Fruit fly (Drosophila melanogaster): ENCODE data around the gene Cyp28c1.
A peak's percentile ranks its signal among the peaks of the same experiment; 100 is the strongest.

Gene Cyp28c1

dm6 chrX:11856867-11857266 is 17.5 kb downstream of the Cyp28c1 start (continued):
- TF ChIP-seq acj6 (GFP tag; optimal IDR thresholded peaks at IDR 0.05) (no peak), fd59A (GFP tag; optimal IDR thresholded peaks at IDR 0.05) (no peak), fkh (GFP tag; optimal IDR thresholded peaks at IDR 0.05) (peak; percentile 35), CG16779 (tag; optimal IDR thresholded peaks at IDR 0.05) (no peak), Hr38 (GFP tag; optimal IDR thresholded peaks at IDR 0.05) (no peak), Ets96B (tag; optimal IDR thresholded peaks at IDR 0.05) (no peak), CG8119 (GFP tag; IDR thresholded peaks at IDR 0.05) (no peak), Smox (GFP tag; optimal IDR thresholded peaks at IDR 0.05) (no peak), dac (GFP tag; optimal IDR thresholded peaks at IDR 0.05) (no peak), Sox15 (GFP tag; optimal IDR thresholded peaks at IDR 0.05) (no peak), Sox14 (GFP tag; optimal IDR thresholded peaks at IDR 0.05) (no peak), CG6854 (GFP tag; optimal IDR thresholded peaks at IDR 0.05) (no peak), topi (GFP tag; optimal IDR thresholded peaks at IDR 0.05) (no peak), CG8632 (GFP tag; optimal IDR thresholded peaks at IDR 0.05) (no peak), CG31627 (GFP tag; optimal IDR thresholded peaks at IDR 0.05) (no peak)

- TF ChIP-seq Gug (GFP tag; IDR thresholded peaks at IDR 0.05), result peak; percentile 95
- peak; percentile 82 for TF ChIP-seq Met (GFP tag; optimal IDR thresholded peaks at IDR 0.05)
- peak; percentile 93 for TF ChIP-seq acj6 (GFP tag; optimal IDR thresholded peaks at IDR 0.05)
- peak; percentile 77 for TF ChIP-seq CG11902 (GFP tag; optimal IDR thresholded peaks at IDR 0.05)
- peak; percentile 93 for TF ChIP-seq CG3919 (GFP tag; optimal IDR thresholded peaks at IDR 0.05)
- TF ChIP-seq ss (GFP tag; optimal IDR thresholded peaks at IDR 0.05), result peak; percentile 93 to 94
- peak; percentile 92 for TF ChIP-seq Sox14 (GFP tag; optimal IDR thresholded peaks at IDR 0.05)
- TF ChIP-seq Eip75B (GFP tag; optimal IDR thresholded peaks at IDR 0.05), result peak; percentile 94
- TF ChIP-seq CG6163 (GFP tag; IDR thresholded peaks at IDR 0.05), result peak; percentile 98
- no peak for TF ChIP-seq Hr38 (GFP tag; optimal IDR thresholded peaks at IDR 0.05)
- TF ChIP-seq fd85E (GFP tag; optimal IDR thresholded peaks at IDR 0.05), result peak; percentile 67
- peak; percentile 97 for TF ChIP-seq CG15336 (GFP tag; IDR thresholded peaks at IDR 0.05)
- TF ChIP-seq CG6854 (GFP tag; optimal IDR thresholded peaks at IDR 0.05), result peak; percentile 56
- peak; percentile 95 for TF ChIP-seq dsx (GFP tag; optimal IDR thresholded peaks at IDR 0.05; ENCODE audit: poor library complexity, severe bottlenecking)
- TF ChIP-seq lz (GFP tag; optimal IDR thresholded peaks at IDR 0.05), result peak; percentile 88
- peak; percentile 87 for TF ChIP-seq topi (GFP tag; optimal IDR thresholded peaks at IDR 0.05)
- peak; percentile 61 for TF ChIP-seq Ets21C (GFP tag; optimal IDR thresholded peaks at IDR 0.05)
- peak; percentile 83 for TF ChIP-seq Sox15 (GFP tag; optimal IDR thresholded peaks at IDR 0.05)
- TF ChIP-seq CG11762 (GFP tag; optimal IDR thresholded peaks at IDR 0.05; ENCODE audit: insufficient read depth), result peak; percentile 88
- TF ChIP-seq CG3032 (tag; optimal IDR thresholded peaks at IDR 0.05), result peak; percentile 95
- peak; percentile 2 for TF ChIP-seq fkh (GFP tag; optimal IDR thresholded peaks at IDR 0.05)
- TF ChIP-seq CG10669 (GFP tag; optimal IDR thresholded peaks at IDR 0.05), result peak; percentile 89
- peak; percentile 95 for TF ChIP-seq CG32006 (GFP tag; optimal IDR thresholded peaks at IDR 0.05)
- peak; percentile 93 for TF ChIP-seq Lpt (GFP tag; optimal IDR thresholded peaks at IDR 0.05)
- peak; percentile 93 for TF ChIP-seq CG11294 (GFP tag; IDR thresholded peaks at IDR 0.05)
- TF ChIP-seq Hr39 (GFP tag; optimal IDR thresholded peaks at IDR 0.05), result peak; percentile 79
- TF ChIP-seq Eip93F (GFP tag; optimal IDR thresholded peaks at IDR 0.05), result peak; percentile 0
- peak; percentile 91 for TF ChIP-seq dac (GFP tag; optimal IDR thresholded peaks at IDR 0.05)
- TF ChIP-seq net (GFP tag; optimal IDR thresholded peaks at IDR 0.05), result peak; percentile 95
- TF ChIP-seq CG10631 (GFP tag; optimal IDR thresholded peaks at IDR 0.05), result peak; percentile 87
- TF ChIP-seq CG9139 (GFP tag; optimal IDR thresholded peaks at IDR 0.05), result peak; percentile 86
- TF ChIP-seq esn (GFP tag; optimal IDR thresholded peaks at IDR 0.05), result peak; percentile 86
- TF ChIP-seq CG7368 (GFP tag; optimal IDR thresholded peaks at IDR 0.05), result peak; percentile 92
- TF ChIP-seq cyc (GFP tag; optimal IDR thresholded peaks at IDR 0.05), result peak; percentile 81
- TF ChIP-seq achi (GFP tag; optimal IDR thresholded peaks at IDR 0.05), result peak; percentile 90
- TF ChIP-seq spab (GFP tag; optimal IDR thresholded peaks at IDR 0.05), result peak; percentile 85
- TF ChIP-seq eg (GFP tag; IDR thresholded peaks at IDR 0.05), result peak; percentile 98
- TF ChIP-seq CG16779 (tag; optimal IDR thresholded peaks at IDR 0.05), result peak; percentile 89
- peak; percentile 90 for TF ChIP-seq fd59A (GFP tag; optimal IDR thresholded peaks at IDR 0.05)
- peak; percentile 93 for TF ChIP-seq CG6808 (GFP tag; optimal IDR thresholded peaks at IDR 0.05)
- TF ChIP-seq svp (GFP tag), result peak; percentile 88
Observed at dm6 chrX:11857522-11858438, 18.4 kb downstream of the Cyp28c1 start.
